Fruit fly (Drosophila melanogaster): ENCODE data around the gene CG43394.

The CG43394 gene

DNA sequence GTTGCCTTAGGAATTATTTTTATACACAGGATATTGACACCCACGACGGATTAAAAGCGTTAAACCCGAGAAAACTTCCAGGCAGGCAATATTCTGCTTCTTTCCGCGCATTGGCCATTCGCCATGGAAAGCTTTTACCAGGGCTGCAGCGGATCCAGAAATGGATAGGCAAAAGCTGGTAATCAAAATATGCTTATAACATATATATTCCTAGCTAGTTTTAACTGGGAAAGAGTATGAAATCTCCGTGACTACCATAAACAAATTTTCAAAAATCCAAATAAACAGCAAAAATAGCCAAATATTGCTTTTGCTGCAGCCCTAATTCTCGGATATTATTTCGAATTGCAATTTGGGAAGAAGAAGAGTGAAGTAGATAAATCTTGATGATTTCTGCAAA is 13.9 kb downstream of the CG43394 start, which contains the start of the genes PAPLA1 and Rbsn-5 (continued):
- no peak for TF ChIP-seq Dip2 (GFP tag; IDR thresholded peaks at IDR 0.05)
- no peak for TF ChIP-seq bigmax (GFP tag; optimal IDR thresholded peaks at IDR 0.05)
- no peak for TF ChIP-seq h (optimal IDR thresholded peaks at IDR 0.05)
- TF ChIP-seq Taf1 (GFP tag; IDR thresholded peaks at IDR 0.05), result peak; percentile 78
- TF ChIP-seq D (optimal IDR thresholded peaks at IDR 0.05), result no peak
- TF ChIP-seq D (GFP tag; optimal IDR thresholded peaks at IDR 0.05), result peak; percentile 83
- peak; percentile 84 for TF ChIP-seq danr (GFP tag; IDR thresholded peaks at IDR 0.05)
- TF ChIP-seq Myb (GFP tag; optimal IDR thresholded peaks at IDR 0.05), result peak; percentile 85
- TF ChIP-seq esg (GFP tag; conservative IDR thresholded peaks at IDR 0.05), result peak; percentile 93
- peak; percentile 91 for TF ChIP-seq mirr (GFP tag; optimal IDR thresholded peaks at IDR 0.05)
- TF ChIP-seq otp (GFP tag; IDR thresholded peaks at IDR 0.05), result peak; percentile 88
- peak; percentile 87 for TF ChIP-seq Hmx (GFP tag; optimal IDR thresholded peaks at IDR 0.05)
- TF ChIP-seq CG7928 (GFP tag; optimal IDR thresholded peaks at IDR 0.05), result peak; percentile 100
- TF ChIP-seq salm (tag; optimal IDR thresholded peaks at IDR 0.05), result peak; percentile 82
- TF ChIP-seq Kr (GFP tag; optimal IDR thresholded peaks at IDR 0.05), result no peak
- TF ChIP-seq Dfd (GFP tag; optimal IDR thresholded peaks at IDR 0.05), result no peak
- TF ChIP-seq br (optimal IDR thresholded peaks at IDR 0.05), result no peak
- peak; percentile 82 to 95 for TF ChIP-seq bsh (GFP tag; optimal IDR thresholded peaks at IDR 0.05)
- peak; percentile 82 for TF ChIP-seq CG12071 (GFP tag; optimal IDR thresholded peaks at IDR 0.05)
- TF ChIP-seq CG16815 (GFP tag; optimal IDR thresholded peaks at IDR 0.05), result peak; percentile 85
- TF ChIP-seq CG10147 (GFP tag; optimal IDR thresholded peaks at IDR 0.05), result peak; percentile 92
- peak; percentile 91 for TF ChIP-seq CG10209 (GFP tag; optimal IDR thresholded peaks at IDR 0.05)
- TF ChIP-seq CG18262 (tag; optimal IDR thresholded peaks at IDR 0.05), result peak; percentile 90
- TF ChIP-seq CG32532 (GFP tag; IDR thresholded peaks at IDR 0.05), result peak; percentile 93
- TF ChIP-seq CG31441 (GFP tag; IDR thresholded peaks at IDR 0.05), result peak; percentile 92
- peak; percentile 92 for TF ChIP-seq CG3065 (GFP tag; optimal IDR thresholded peaks at IDR 0.05)
- TF ChIP-seq sob (GFP tag; IDR thresholded peaks at IDR 0.05), result peak; percentile 93
- peak; percentile 95 for TF ChIP-seq fu2 (GFP tag; optimal IDR thresholded peaks at IDR 0.05)
- peak; percentile 81 for TF ChIP-seq CG7987 (GFP tag; optimal IDR thresholded peaks at IDR 0.05)
- no peak for TF ChIP-seq CG42726 (GFP tag; IDR thresholded peaks at IDR 0.05; ENCODE audit: partially characterized antibody)
- peak; percentile 71 for TF ChIP-seq ro (GFP tag; IDR thresholded peaks at IDR 0.05)
- TF ChIP-seq disco-r (GFP tag; optimal IDR thresholded peaks at IDR 0.05), result peak; percentile 86
- TF ChIP-seq CG11247 (GFP tag; IDR thresholded peaks at IDR 0.05), result peak; percentile 89
- TF ChIP-seq Vsx1 (GFP tag; optimal IDR thresholded peaks at IDR 0.05), result peak; percentile 81
- TF ChIP-seq CG8924 (tag; optimal IDR thresholded peaks at IDR 0.05), result peak; percentile 91
- peak; percentile 91 for TF ChIP-seq grau (tag; optimal IDR thresholded peaks at IDR 0.05)
- peak; percentile 86 for TF ChIP-seq CG12219 (GFP tag; optimal IDR thresholded peaks at IDR 0.05)
- TF ChIP-seq unpg (GFP tag; optimal IDR thresholded peaks at IDR 0.05), result peak; percentile 93
- peak; percentile 90 for TF ChIP-seq Oli (tag; optimal IDR thresholded peaks at IDR 0.05)
- peak; percentile 24 to 78 for TF ChIP-seq crp (GFP tag; optimal IDR thresholded peaks at IDR 0.05)
- TF ChIP-seq CG8089 (GFP tag; optimal IDR thresholded peaks at IDR 0.05), result peak; percentile 93
- TF ChIP-seq CG2202 (tag; optimal IDR thresholded peaks at IDR 0.05), result peak; percentile 79
- TF ChIP-seq ATbp (GFP tag; optimal IDR thresholded peaks at IDR 0.05), result peak; percentile 83
- TF ChIP-seq gsb-n (tag; optimal IDR thresholded peaks at IDR 0.05), result peak; percentile 84
- peak; percentile 84 for TF ChIP-seq trem (tag; optimal IDR thresholded peaks at IDR 0.05)
- TF ChIP-seq usp (GFP tag; optimal IDR thresholded peaks at IDR 0.05), result no peak
- TF ChIP-seq HLH4C (GFP tag; IDR thresholded peaks at IDR 0.05; ENCODE audit: partially characterized antibody), result no peak
- TF ChIP-seq Ravus (GFP tag; IDR thresholded peaks at IDR 0.05), result peak; percentile 66
- peak; percentile 95 for TF ChIP-seq CG17361 (GFP tag; IDR thresholded peaks at IDR 0.05)
- TF ChIP-seq CG2875 (GFP tag; optimal IDR thresholded peaks at IDR 0.05), result peak; percentile 80
- TF ChIP-seq CG6175 (GFP tag; IDR thresholded peaks at IDR 0.05), result peak; percentile 79
- peak; percentile 76 for TF ChIP-seq CG8765 (GFP tag; IDR thresholded peaks at IDR 0.05)

Measured in whole organism, embryonic.